Worm (Caenorhabditis elegans): Measurements from ENCODE around the gene acdh-2.

Gene acdh-2

ce11 chrII:5547442-5547894, at the start of gene acdh-2:
Gene acdh-2 (minus strand): TSS chrII:5547492.
- TF ChIP-seq hlh-30 (tag; optimal IDR thresholded peaks at IDR 0.05; ENCODE audit: insufficient read depth) (no peak), madf-9 (GFP tag; conservative IDR thresholded peaks at IDR 0.05) (no peak), lin-38 (GFP tag; IDR thresholded peaks at IDR 0.05) (no peak), Y75B8A.6 (GFP tag; IDR thresholded peaks at IDR 0.05) (no peak), cey-2 (tag; optimal IDR thresholded peaks at IDR 0.05; ENCODE audit: borderline replicate concordance, insufficient read depth) (no peak), daf-16 (GFP tag; optimal IDR thresholded peaks at IDR 0.05) (no peak), daf-16 (tag; optimal IDR thresholded peaks at IDR 0.05) (peak; percentile 2), lin-1 (GFP tag; IDR thresholded peaks at IDR 0.05) (no peak), aha-1 (tag) (no peak), skn-1 (tag; optimal IDR thresholded peaks at IDR 0.05) (no peak), lin-15B (tag; optimal IDR thresholded peaks at IDR 0.05) (no peak), D1046.2 (GFP tag; IDR thresholded peaks at IDR 0.05) (no peak), dpl-1 (GFP tag; optimal IDR thresholded peaks at IDR 0.05) (no peak), jun-1 (tag; optimal IDR thresholded peaks at IDR 0.05) (no peak), tra-1 (GFP tag; IDR thresholded peaks at IDR 0.05) (no peak), dve-1 (tag; optimal IDR thresholded peaks at IDR 0.05; ENCODE audit: insufficient read depth) (peak; percentile 7), ama-1 (optimal IDR thresholded peaks at IDR 0.05) (no peak)

- TF ChIP-seq ZK337.2 (GFP tag; IDR thresholded peaks at IDR 0.05) (no peak), zfp-3 (GFP tag; conservative IDR thresholded peaks at IDR 0.05) (no peak), attf-4 (tag; optimal IDR thresholded peaks at IDR 0.05) (no peak), egl-27 (tag; optimal IDR thresholded peaks at IDR 0.05) (no peak), F10B5.3 (tag; optimal IDR thresholded peaks at IDR 0.05) (no peak), F49E8.2 (tag; optimal IDR thresholded peaks at IDR 0.05; ENCODE audit: borderline replicate concordance) (no peak), daf-12 (tag; optimal IDR thresholded peaks at IDR 0.05) (no peak), mxl-2 (GFP tag; conservative IDR thresholded peaks at IDR 0.05) (no peak), ceh-32 (tag; optimal IDR thresholded peaks at IDR 0.05; ENCODE audit: poor library complexity) (no peak), vab-7 (GFP tag; IDR thresholded peaks at IDR 0.05) (no peak), lin-29 (GFP tag; IDR thresholded peaks at IDR 0.05) (no peak), daf-16 (GFP tag; optimal IDR thresholded peaks at IDR 0.05) (no peak), daf-16 (tag; optimal IDR thresholded peaks at IDR 0.05) (no peak)
Observed at ce11 chrII:5596247-5596646, 49.0 kb upstream of the acdh-2 start, which contains the start of gene C17G10.1. Gene C17G10.1 (plus strand): TSS chrII:5596547.

- TF ChIP-seq vab-7 (GFP tag; IDR thresholded peaks at IDR 0.05) = no peak
- peak; percentile 18 for TF ChIP-seq rbr-2 (tag; optimal IDR thresholded peaks at IDR 0.05)
- TF ChIP-seq unc-130 (GFP tag; optimal IDR thresholded peaks at IDR 0.05) = peak; percentile 64
- TF ChIP-seq lin-38 (GFP tag; IDR thresholded peaks at IDR 0.05) = peak; percentile 91
- TF ChIP-seq lin-39 (tag; optimal IDR thresholded peaks at IDR 0.05) = no peak
- TF ChIP-seq nhr-48 (tag; optimal IDR thresholded peaks at IDR 0.05) = no peak
- no peak for TF ChIP-seq aly-2 (tag; optimal IDR thresholded peaks at IDR 0.05)
- peak; percentile 31 for TF ChIP-seq lin-13 (GFP tag; optimal IDR thresholded peaks at IDR 0.05)
- TF ChIP-seq snpc-1.2 (GFP tag; IDR thresholded peaks at IDR 0.05) = no peak
- no peak for TF ChIP-seq nhr-111 (GFP tag; optimal IDR thresholded peaks at IDR 0.05)
- TF ChIP-seq attf-4 (tag; optimal IDR thresholded peaks at IDR 0.05) = no peak
- TF ChIP-seq tag-97 (GFP tag; IDR thresholded peaks at IDR 0.05) = no peak
- TF ChIP-seq mep-1 (tag; optimal IDR thresholded peaks at IDR 0.05) = peak; percentile 25
- TF ChIP-seq T20F7.1 (GFP tag; optimal IDR thresholded peaks at IDR 0.05) = peak; percentile 25
- TF ChIP-seq dve-1 (tag; optimal IDR thresholded peaks at IDR 0.05; ENCODE audit: insufficient read depth) = peak; percentile 54
- TF ChIP-seq unc-62 (GFP tag; optimal IDR thresholded peaks at IDR 0.05 in 1 of 2) = peak in 1 of 2 experiments; percentile 21
- TF ChIP-seq unc-62 (tag; optimal IDR thresholded peaks at IDR 0.05) = no peak
- TF ChIP-seq lsy-2 (tag; optimal IDR thresholded peaks at IDR 0.05) = peak in 1 of 2 experiments; percentile 64
- TF ChIP-seq Y105C5A.15 (GFP tag; IDR thresholded peaks at IDR 0.05) = no peak
- no peak for TF ChIP-seq dmd-9 (GFP tag; IDR thresholded peaks at IDR 0.05)
- no peak for TF ChIP-seq dmd-8 (GFP tag; IDR thresholded peaks at IDR 0.05)
- TF ChIP-seq mdl-1 (tag; optimal IDR thresholded peaks at IDR 0.05) = peak in 1 of 2 experiments; percentile 0
- TF ChIP-seq zip-2 (tag; optimal IDR thresholded peaks at IDR 0.05) = no peak
- no peak for TF ChIP-seq Y48G9A.11 (GFP tag; IDR thresholded peaks at IDR 0.05)
- no peak for TF ChIP-seq saeg-2 (GFP tag; IDR thresholded peaks at IDR 0.05)
Observed at ce11 chrII:5594210-5594764, 47.0 kb upstream of the acdh-2 start, which contains the start of gene ttc-4. Gene ttc-4 (plus strand): TSS chrII:5594714.
